Worm (Caenorhabditis elegans): ENCODE data around the gene E02H4.4.

The E02H4.4 gene

DNA sequence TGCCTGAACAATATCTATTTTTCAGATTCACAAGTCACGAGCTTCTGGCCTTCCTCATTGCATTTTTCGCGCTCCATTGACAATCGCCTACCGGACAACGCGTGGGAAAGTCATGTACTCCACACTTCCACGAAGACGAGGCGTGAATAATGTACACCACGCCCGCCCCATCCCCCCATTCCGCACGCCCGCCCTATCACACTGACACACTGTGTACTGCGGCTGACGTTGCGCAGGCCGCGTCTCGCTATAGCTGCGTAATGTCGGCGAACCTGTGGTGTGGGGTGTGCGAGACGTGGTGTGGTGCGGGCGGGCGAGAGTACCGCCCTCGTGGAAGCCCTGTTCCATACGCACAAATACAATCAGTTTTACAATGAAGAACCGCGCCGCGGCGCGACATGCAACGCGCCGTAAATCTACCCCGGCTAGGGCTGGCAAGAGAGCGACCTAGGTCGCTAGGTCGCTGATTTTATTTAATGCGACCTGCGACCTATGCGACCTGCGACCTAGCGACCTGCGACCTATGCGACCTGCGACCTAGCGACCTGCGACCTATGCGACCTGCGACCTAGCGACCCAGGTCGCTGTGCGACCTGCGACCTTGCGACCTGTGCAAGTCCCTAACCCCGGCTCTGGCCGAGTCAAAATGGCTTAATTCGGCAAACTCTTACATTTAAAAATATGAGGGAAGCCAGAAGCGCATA lies 21.5 kb upstream of the E02H4.4 start:
- TF ChIP-seq rnt-1 (tag; optimal IDR thresholded peaks at IDR 0.05) = no peak
- TF ChIP-seq unc-42 (tag; optimal IDR thresholded peaks at IDR 0.05) = no peak
- TF ChIP-seq hlh-30 (tag; optimal IDR thresholded peaks at IDR 0.05; ENCODE audit: insufficient read depth) = no peak
- no peak for TF ChIP-seq pqm-1 (tag; optimal IDR thresholded peaks at IDR 0.05)
- TF ChIP-seq ceh-45 (GFP tag; IDR thresholded peaks at IDR 0.05) = no peak
- TF ChIP-seq fax-1 (tag; optimal IDR thresholded peaks at IDR 0.05) = no peak
- TF ChIP-seq zip-5 (tag; optimal IDR thresholded peaks at IDR 0.05) = no peak
- TF ChIP-seq nhr-232 (tag; optimal IDR thresholded peaks at IDR 0.05) = no peak
- no peak for TF ChIP-seq pat-9 (tag; optimal IDR thresholded peaks at IDR 0.05)
- TF ChIP-seq lim-6 (tag; optimal IDR thresholded peaks at IDR 0.05) = no peak
- no peak for TF ChIP-seq C38D4.7 (GFP tag; optimal IDR thresholded peaks at IDR 0.05)

DNA sequence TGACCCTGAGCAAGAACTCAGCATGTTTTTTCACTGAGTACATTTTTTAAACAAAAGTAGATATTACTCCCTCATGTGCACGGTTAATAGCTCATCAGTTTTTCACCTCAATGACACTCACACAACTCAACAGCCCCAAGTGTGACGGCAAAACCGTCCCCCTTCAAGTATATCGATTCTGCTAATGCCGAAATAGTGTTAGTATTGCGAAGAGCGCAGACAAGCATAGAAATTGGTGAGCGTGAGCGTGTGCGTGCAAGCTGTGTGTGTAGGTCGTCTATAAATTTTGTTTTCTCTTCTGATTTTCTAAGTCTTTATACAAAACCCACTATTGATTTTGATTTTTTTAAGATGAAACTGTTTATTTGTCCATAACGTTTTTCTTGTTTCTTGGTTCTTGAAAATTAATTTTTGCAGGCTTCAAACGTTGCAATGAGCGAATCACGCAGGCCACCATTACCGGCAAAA lies 19.4 kb upstream of the E02H4.4 start, which contains the start of gene K04C1.2:
Gene K04C1.2, plus strand, starts transcription at position 418 of the 468 bp plus-strand sequence.
- no peak for TF ChIP-seq zip-5 (tag; optimal IDR thresholded peaks at IDR 0.05)
- TF ChIP-seq nhr-11 (tag; optimal IDR thresholded peaks at IDR 0.05) = no peak
- peak; percentile 21 for TF ChIP-seq nfya-1 (tag; optimal IDR thresholded peaks at IDR 0.05)
- no peak for TF ChIP-seq sdc-2 (tag; optimal IDR thresholded peaks at IDR 0.05)
- TF ChIP-seq ahr-1 (tag; optimal IDR thresholded peaks at IDR 0.05) = no peak
- no peak for TF ChIP-seq C38D4.7 (GFP tag; optimal IDR thresholded peaks at IDR 0.05)
- no peak for TF ChIP-seq nhr-232 (tag; optimal IDR thresholded peaks at IDR 0.05)
- no peak for TF ChIP-seq hlh-6 (tag; optimal IDR thresholded peaks at IDR 0.05)
- TF ChIP-seq ref-2 (tag; optimal IDR thresholded peaks at IDR 0.05) = peak; percentile 18
- TF ChIP-seq ceh-31 (tag; optimal IDR thresholded peaks at IDR 0.05) = peak; percentile 37
- TF ChIP-seq unc-3 (GFP tag; conservative IDR thresholded peaks at IDR 0.05) = no peak
- no peak for TF ChIP-seq unc-3 (tag; optimal IDR thresholded peaks at IDR 0.05)
- TF ChIP-seq ceh-30 (tag; optimal IDR thresholded peaks at IDR 0.05) = no peak
- no peak for TF ChIP-seq Y22D7AL.16 (tag; optimal IDR thresholded peaks at IDR 0.05)
- no peak for TF ChIP-seq ztf-16 (tag; optimal IDR thresholded peaks at IDR 0.05)
- peak; percentile 73 for TF ChIP-seq ceh-48 (tag; optimal IDR thresholded peaks at IDR 0.05)
- TF ChIP-seq hlh-30 (tag; optimal IDR thresholded peaks at IDR 0.05; ENCODE audit: insufficient read depth) = no peak
- no peak for TF ChIP-seq pqm-1 (tag; optimal IDR thresholded peaks at IDR 0.05)
- TF ChIP-seq sox-2 (GFP tag; IDR thresholded peaks at IDR 0.05) = no peak
- no peak for TF ChIP-seq tbx-2 (tag; optimal IDR thresholded peaks at IDR 0.05)
- no peak for TF ChIP-seq madf-2 (tag; optimal IDR thresholded peaks at IDR 0.05)
- no peak for TF ChIP-seq lim-6 (tag; optimal IDR thresholded peaks at IDR 0.05)
- no peak for TF ChIP-seq ceh-34 (tag; optimal IDR thresholded peaks at IDR 0.05)
- no peak for TF ChIP-seq pat-9 (tag; optimal IDR thresholded peaks at IDR 0.05)
- no peak for TF ChIP-seq C08G9.2 (tag; optimal IDR thresholded peaks at IDR 0.05)
- no peak for TF ChIP-seq unc-42 (tag; optimal IDR thresholded peaks at IDR 0.05)
- TF ChIP-seq unc-86 (tag; optimal IDR thresholded peaks at IDR 0.05) = no peak
- TF ChIP-seq unc-55 (GFP tag; optimal IDR thresholded peaks at IDR 0.05) = no peak
- no peak for TF ChIP-seq npax-4 (tag; optimal IDR thresholded peaks at IDR 0.05)
- no peak for TF ChIP-seq ceh-18 (tag; optimal IDR thresholded peaks at IDR 0.05)
- no peak for TF ChIP-seq ceh-2 (tag; optimal IDR thresholded peaks at IDR 0.05)

ce11 chrX:14240205-14240604 lies 17.6 kb upstream of the E02H4.4 start:
- no peak for TF ChIP-seq C08G9.2 (tag; optimal IDR thresholded peaks at IDR 0.05)
- TF ChIP-seq K09A11.1 (tag; optimal IDR thresholded peaks at IDR 0.05; ENCODE audit: insufficient read depth) = no peak
- TF ChIP-seq lim-6 (tag; optimal IDR thresholded peaks at IDR 0.05) = no peak
- TF ChIP-seq ahr-1 (tag; optimal IDR thresholded peaks at IDR 0.05) = no peak
- no peak for TF ChIP-seq ztf-16 (tag; optimal IDR thresholded peaks at IDR 0.05)
- no peak for TF ChIP-seq sdc-2 (tag; optimal IDR thresholded peaks at IDR 0.05)
- no peak for TF ChIP-seq ceh-34 (tag; optimal IDR thresholded peaks at IDR 0.05)
- TF ChIP-seq madf-2 (tag; optimal IDR thresholded peaks at IDR 0.05) = no peak
- no peak for TF ChIP-seq gmeb-2 (tag; optimal IDR thresholded peaks at IDR 0.05)
- no peak for TF ChIP-seq pax-1 (tag; optimal IDR thresholded peaks at IDR 0.05)
- no peak for TF ChIP-seq nhr-232 (tag; optimal IDR thresholded peaks at IDR 0.05)
- TF ChIP-seq pat-9 (tag; optimal IDR thresholded peaks at IDR 0.05) = no peak
- TF ChIP-seq ceh-48 (tag; optimal IDR thresholded peaks at IDR 0.05) = no peak
- no peak for TF ChIP-seq ceh-9 (tag; optimal IDR thresholded peaks at IDR 0.05)
- no peak for TF ChIP-seq fkh-6 (tag; optimal IDR thresholded peaks at IDR 0.05)
- TF ChIP-seq tbx-2 (tag; optimal IDR thresholded peaks at IDR 0.05) = no peak
- TF ChIP-seq ets-4 (tag; optimal IDR thresholded peaks at IDR 0.05) = no peak
- TF ChIP-seq ceh-30 (tag; optimal IDR thresholded peaks at IDR 0.05) = no peak
- no peak for TF ChIP-seq F13H6.1 (tag; optimal IDR thresholded peaks at IDR 0.05)

Measured in whole organism, late embryonic.